Fruit fly (Drosophila melanogaster): ENCODE data around the gene CG6333.
A peak's percentile ranks its signal among the peaks of the same experiment; 100 is the strongest.

Gene CG6333

dm6 chr3L:17447881-17448280, 38.1 kb downstream of the CG6333 start (continued):
- TF ChIP-seq CG1024 (GFP tag; IDR thresholded peaks at IDR 0.05) (no peak), Dll (GFP tag; IDR thresholded peaks at IDR 0.05; ENCODE audit: partially characterized antibody) (no peak), CG8765 (GFP tag; IDR thresholded peaks at IDR 0.05) (no peak), HHEX (GFP tag; optimal IDR thresholded peaks at IDR 0.05) (peak; percentile 14), CG15073 (GFP tag; optimal IDR thresholded peaks at IDR 0.05) (no peak), Pdp1 (GFP tag; optimal IDR thresholded peaks at IDR 0.05) (no peak), CG32772 (GFP tag; IDR thresholded peaks at IDR 0.05) (0 out of 2 replicates have a peak, but pooled peaks have one; percentile 27), nom (GFP tag; optimal IDR thresholded peaks at IDR 0.05) (no peak), CG4617 (GFP tag; optimal IDR thresholded peaks at IDR 0.05; ENCODE audit: borderline replicate concordance) (no peak), pros (GFP tag; optimal IDR thresholded peaks at IDR 0.05) (peak; percentile 34), CG10462 (GFP tag; optimal IDR thresholded peaks at IDR 0.05) (no peak), CG12104 (GFP tag; optimal IDR thresholded peaks at IDR 0.05) (no peak), CG3847 (GFP tag; IDR thresholded peaks at IDR 0.05) (no peak), Ets65A (GFP tag) (no peak), dpn (GFP tag; optimal IDR thresholded peaks at IDR 0.05) (no peak), NFAT (GFP tag; IDR thresholded peaks at IDR 0.05) (no peak), chif (GFP tag; optimal IDR thresholded peaks at IDR 0.05) (no peak), CG10321 (GFP tag; IDR thresholded peaks at IDR 0.05) (no peak), grau (tag; optimal IDR thresholded peaks at IDR 0.05) (peak; percentile 53), Adf1 (GFP tag; IDR thresholded peaks at IDR 0.05) (no peak), CG2875 (GFP tag; optimal IDR thresholded peaks at IDR 0.05) (no peak), CG17385 (GFP tag; optimal IDR thresholded peaks at IDR 0.05) (peak; percentile 19), D19A (tag; optimal IDR thresholded peaks at IDR 0.05) (no peak), jing (GFP tag; optimal IDR thresholded peaks at IDR 0.05) (no peak), ATbp (GFP tag; optimal IDR thresholded peaks at IDR 0.05) (peak; percentile 17), CG11504 (tag; optimal IDR thresholded peaks at IDR 0.05) (peak; percentile 55), CG11085 (GFP tag; IDR thresholded peaks at IDR 0.05) (no peak), HLH3B (GFP tag; IDR thresholded peaks at IDR 0.05) (0 out of 2 replicates have a peak, but pooled peaks have one; percentile 19), CG7963 (GFP tag; IDR thresholded peaks at IDR 0.05; ENCODE audit: partially characterized antibody) (no peak), B-H2 (GFP tag; optimal IDR thresholded peaks at IDR 0.05) (no peak), CG17186 (GFP tag; optimal IDR thresholded peaks at IDR 0.05) (no peak), zen2 (GFP tag; IDR thresholded peaks at IDR 0.05; ENCODE audit: partially characterized antibody) (no peak), CG4404 (GFP tag; IDR thresholded peaks at IDR 0.05) (no peak), CG34422 (GFP tag; IDR thresholded peaks at IDR 0.05) (no peak), Fer3 (tag; optimal IDR thresholded peaks at IDR 0.05) (no peak), lilli (GFP tag; optimal IDR thresholded peaks at IDR 0.05) (no peak), CoRest (tag; optimal IDR thresholded peaks at IDR 0.05) (peak; percentile 38), MBD-R2 (GFP tag; IDR thresholded peaks at IDR 0.05) (no peak), CG14965 (GFP tag; optimal IDR thresholded peaks at IDR 0.05; ENCODE audit: borderline replicate concordance) (no peak), esg (GFP tag; conservative IDR thresholded peaks at IDR 0.05) (0 out of 2 replicates have a peak, but pooled peaks have one; percentile 7), grn (GFP tag; optimal IDR thresholded peaks at IDR 0.05) (no peak), gro (GFP tag; optimal IDR thresholded peaks at IDR 0.05) (no peak), scrt (GFP tag; optimal IDR thresholded peaks at IDR 0.05) (no peak), vfl (GFP tag; optimal IDR thresholded peaks at IDR 0.05) (no peak), Dp (GFP tag; optimal IDR thresholded peaks at IDR 0.05) (no peak), gcm2 (GFP tag; optimal IDR thresholded peaks at IDR 0.05) (no peak), zfh1 (GFP tag; IDR thresholded peaks at IDR 0.05) (no peak), CG14667 (GFP tag; IDR thresholded peaks at IDR 0.05) (0 out of 2 replicates have a peak, but pooled peaks have one; percentile 4), sisA (GFP tag; IDR thresholded peaks at IDR 0.05) (no peak; the same call in 1 of the 2 replicates), CG12769 (tag; optimal IDR thresholded peaks at IDR 0.05) (no peak), CkIIα-i1 (GFP tag; IDR thresholded peaks at IDR 0.05) (no peak)

Data from whole organism, embryonic.